Worm (Caenorhabditis elegans) whole organism, L4/young adult: ENCODE results near the gene pals-17.

Experiments
- W03F9.2 ChIP-seq: fragments of 150-350 bp; optimal IDR thresholded peaks from 2 replicates; lab custom pipeline; 2014; ENCODE audit warnings: missing biosample characterization, missing genetic modification characterization
- dao-5 ChIP-seq: sonication (generic microtip); optimal IDR thresholded peaks from 2 replicates; lab custom pipeline; 2016; ENCODE audit warnings: missing genotype, missing genetic modification characterization, moderate library complexity, missing compliant biosample characterization
- him-1 ChIP-seq: sonication (generic microtip); optimal IDR thresholded peaks from 2 replicates; lab custom pipeline; 2016; ENCODE audit warnings: missing genotype, missing genetic modification reagents, missing genetic modification characterization, missing compliant biosample characterization

DNA sequence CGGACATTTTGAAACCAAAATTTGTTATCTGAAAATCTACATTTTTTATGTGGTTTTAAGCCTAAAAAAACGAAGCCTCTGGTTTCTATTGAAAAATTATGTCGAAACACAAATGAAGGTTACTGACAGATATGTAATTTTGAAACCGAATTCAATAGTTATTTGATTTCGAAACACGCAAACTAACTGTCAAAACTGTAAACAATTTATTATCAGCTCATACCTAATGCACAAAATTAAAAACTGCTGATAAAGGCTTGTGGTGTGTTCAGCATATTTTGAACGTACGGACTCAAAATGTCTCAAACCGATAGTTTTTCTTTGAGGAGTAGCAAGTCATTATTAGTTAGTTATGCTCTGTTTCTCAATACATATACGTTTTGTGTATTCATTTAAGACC is 49.2 kb downstream of the pals-17 start, which contains the start of gene fbxa-26:
- TF ChIP-seq W03F9.2 (no peak), dao-5 (no peak), him-1 (tag; lab: Kevin White, UChicago) (no peak)
